Fruit fly (Drosophila melanogaster): ENCODE data around the gene Cpr97Eb.

Cpr97Eb gene

dm6 chr3R:27111784-27112602 lies 21.1 kb upstream of the Cpr97Eb start, which contains the start of the genes gb and CG5815 (continued):
- TF ChIP-seq gfzf (GFP tag; optimal IDR thresholded peaks at IDR 0.05): peak; percentile 69
- no peak for TF ChIP-seq luna (GFP tag; optimal IDR thresholded peaks at IDR 0.05)
- peak; percentile 55 for TF ChIP-seq slp2 (GFP tag; optimal IDR thresholded peaks at IDR 0.05)
- TF ChIP-seq CG7928 (GFP tag; optimal IDR thresholded peaks at IDR 0.05): peak; percentile 74
- peak; percentile 89 for TF ChIP-seq MBD-R2 (GFP tag; IDR thresholded peaks at IDR 0.05)
- no peak for TF ChIP-seq HmgD (GFP tag; optimal IDR thresholded peaks at IDR 0.05)
- TF ChIP-seq GATAe (GFP tag; conservative IDR thresholded peaks at IDR 0.05): peak; percentile 60
- TF ChIP-seq wor (GFP tag; IDR thresholded peaks at IDR 0.05): peak; percentile 69
- TF ChIP-seq trem (tag; optimal IDR thresholded peaks at IDR 0.05): peak; percentile 87
- peak; percentile 71 for TF ChIP-seq gcm2 (GFP tag; optimal IDR thresholded peaks at IDR 0.05)
- peak; percentile 92 for TF ChIP-seq CG6791 (GFP tag; IDR thresholded peaks at IDR 0.05; ENCODE audit: partially characterized antibody)
- peak; percentile 50 for TF ChIP-seq TFAM (GFP tag; optimal IDR thresholded peaks at IDR 0.05)
- TF ChIP-seq CrebB (tag; optimal IDR thresholded peaks at IDR 0.05): peak; percentile 59
- TF ChIP-seq CG2116 (GFP tag; optimal IDR thresholded peaks at IDR 0.05): peak; percentile 92
- TF ChIP-seq ro (GFP tag; IDR thresholded peaks at IDR 0.05): peak; percentile 55
- TF ChIP-seq CG13894 (tag; optimal IDR thresholded peaks at IDR 0.05): no peak
- TF ChIP-seq CG31224 (GFP tag; IDR thresholded peaks at IDR 0.05): peak; percentile 87
- TF ChIP-seq CG11247 (GFP tag; IDR thresholded peaks at IDR 0.05): peak; percentile 89
- peak; percentile 88 for TF ChIP-seq CG7963 (GFP tag; IDR thresholded peaks at IDR 0.05; ENCODE audit: partially characterized antibody)
- peak; percentile 32 for TF ChIP-seq CG15073 (GFP tag; optimal IDR thresholded peaks at IDR 0.05)
- peak; percentile 84 for TF ChIP-seq sob (GFP tag; IDR thresholded peaks at IDR 0.05)
- TF ChIP-seq Oli (tag; optimal IDR thresholded peaks at IDR 0.05): peak; percentile 85
- no peak for TF ChIP-seq yki (optimal IDR thresholded peaks at IDR 0.05)
- TF ChIP-seq CG14710 (tag; optimal IDR thresholded peaks at IDR 0.05): peak; percentile 88
- peak; percentile 87 for TF ChIP-seq mld (GFP tag; IDR thresholded peaks at IDR 0.05; ENCODE audit: partially characterized antibody)
- peak; percentile 86 for TF ChIP-seq chm (GFP tag; IDR thresholded peaks at IDR 0.05)
- TF ChIP-seq Ada2b (GFP tag; IDR thresholded peaks at IDR 0.05): peak; percentile 91
- peak; percentile 25; the same call in 1 of the 3 replicates for TF ChIP-seq CG2199 (GFP tag; IDR thresholded peaks at IDR 0.05)
- peak; percentile 93 for TF ChIP-seq CG4424 (GFP tag; optimal IDR thresholded peaks at IDR 0.05)
- TF ChIP-seq Lpt (GFP tag; optimal IDR thresholded peaks at IDR 0.05): no peak
- peak; percentile 91 for TF ChIP-seq CG9817 (tag; optimal IDR thresholded peaks at IDR 0.05)
- TF ChIP-seq emc (GFP tag; optimal IDR thresholded peaks at IDR 0.05): peak; percentile 65
- TF ChIP-seq CG13775 (GFP tag; optimal IDR thresholded peaks at IDR 0.05): peak; percentile 94
- peak; percentile 60 to 90 for TF ChIP-seq bsh (GFP tag; optimal IDR thresholded peaks at IDR 0.05)
- TF ChIP-seq CG7357 (GFP tag; IDR thresholded peaks at IDR 0.05): peak; percentile 78
- peak; percentile 73 for TF ChIP-seq peb (GFP tag; IDR thresholded peaks at IDR 0.05)
- TF ChIP-seq Tbp (GFP tag; optimal IDR thresholded peaks at IDR 0.05): no peak
- peak; percentile 51 for TF ChIP-seq Antp (GFP tag; optimal IDR thresholded peaks at IDR 0.05)
- TF ChIP-seq CG1233 (GFP tag; optimal IDR thresholded peaks at IDR 0.05): peak; percentile 85
- peak; percentile 88 for TF ChIP-seq ara (GFP tag; IDR thresholded peaks at IDR 0.05)
- peak; percentile 82 for TF ChIP-seq Dad (GFP tag; optimal IDR thresholded peaks at IDR 0.05)
- TF ChIP-seq amos (GFP tag; IDR thresholded peaks at IDR 0.05; ENCODE audit: partially characterized antibody): peak; percentile 86
- peak; percentile 63 for TF ChIP-seq salm (tag; optimal IDR thresholded peaks at IDR 0.05)
- peak; percentile 53 for TF ChIP-seq CG3995 (GFP tag; optimal IDR thresholded peaks at IDR 0.05)
- no peak for TF ChIP-seq oc (tag; optimal IDR thresholded peaks at IDR 0.05)
- TF ChIP-seq CG10147 (GFP tag; optimal IDR thresholded peaks at IDR 0.05): peak; percentile 90
- no peak for TF ChIP-seq da (GFP tag; optimal IDR thresholded peaks at IDR 0.05)
- TF ChIP-seq unpg (GFP tag; optimal IDR thresholded peaks at IDR 0.05): peak; percentile 89
- peak; percentile 94 for TF ChIP-seq nerfin-2 (GFP tag; IDR thresholded peaks at IDR 0.05; ENCODE audit: partially characterized antibody)
- peak; percentile 88 for TF ChIP-seq gro (GFP tag; optimal IDR thresholded peaks at IDR 0.05)
